Fruit fly (Drosophila melanogaster) whole organism, embryonic: ENCODE results near the gene CG7519.
A peak's percentile ranks its signal among the peaks of the same experiment; 100 is the strongest.

Experiments used
- Atf-2 ChIP-seq: fragments of 200-800 bp; sonication (Bioruptor generic); optimal IDR thresholded peaks from 2 replicates; lab custom pipeline; 2016; ENCODE audit warnings: missing biosample characterization, missing genetic modification characterization
- Blimp-1 ChIP-seq: fragments of 200-800 bp; sonication (Bioruptor generic); optimal IDR thresholded peaks from 3 replicates; lab custom pipeline; 2018; ENCODE audit warnings: missing biosample characterization, missing genetic modification characterization, mild to moderate bottlenecking, moderate library complexity, missing genetic modification reagents
- CG10209 ChIP-seq: fragments of 200-800 bp; sonication (Bioruptor generic); optimal IDR thresholded peaks from 3 replicates; lab custom pipeline; 2017; ENCODE audit warnings: missing biosample characterization, mild to moderate bottlenecking, missing genetic modification characterization, missing genetic modification reagents
- CG11560 ChIP-seq: fragments of 200-800 bp; sonication (Bioruptor generic); IDR thresholded peaks from 3 replicates; pipeline ENCODE4 v1.3.6; 2022; ENCODE audit warnings: missing biosample characterization, missing genetic modification characterization
- CG12391 ChIP-seq: fragments of 200-800 bp; sonication (Bioruptor generic); optimal IDR thresholded peaks from 3 replicates; lab custom pipeline; 2018; ENCODE audit warnings: missing biosample characterization, mild to moderate bottlenecking, missing genetic modification characterization, moderate library complexity
- CG12659 ChIP-seq: fragments of 200-800 bp; sonication (Bioruptor generic); optimal IDR thresholded peaks from 3 replicates; lab custom pipeline; 2017; ENCODE audit warnings: mild to moderate bottlenecking, missing biosample characterization, missing genetic modification reagents, missing genetic modification characterization
- CG12744 ChIP-seq: fragments of 200-800 bp; sonication (Bioruptor generic); optimal IDR thresholded peaks from 2 replicates; lab custom pipeline; 2016; ENCODE audit warnings: missing biosample characterization, missing genetic modification characterization
- CG15479 ChIP-seq: fragments of 200-800 bp; sonication (Bioruptor generic); optimal IDR thresholded peaks from 3 replicates; lab custom pipeline; 2019; ENCODE audit warnings: missing biosample characterization, mild to moderate bottlenecking, missing genetic modification characterization, moderate library complexity
- CG17359 ChIP-seq: fragments of 200-800 bp; sonication (Bioruptor generic); optimal IDR thresholded peaks from 3 replicates; lab custom pipeline; 2018; ENCODE audit warnings: missing biosample characterization, mild to moderate bottlenecking, missing genetic modification characterization, moderate library complexity
- CG17612 ChIP-seq: fragments of 200-800 bp; sonication (Bioruptor generic); IDR thresholded peaks from 2 replicates; pipeline ENCODE4 v1.3.6; 2022; ENCODE audit warnings: missing biosample characterization, missing genetic modification characterization
- CG2712 ChIP-seq: fragments of 200-800 bp; optimal IDR thresholded peaks from 3 replicates; lab custom pipeline; 2019; ENCODE audit warnings: missing biosample characterization, mild to moderate bottlenecking, missing genetic modification characterization, moderate library complexity
- CG31365 ChIP-seq: fragments of 200-800 bp; sonication (Bioruptor generic); optimal IDR thresholded peaks from 2 replicates; lab custom pipeline; 2018; ENCODE audit warnings: missing biosample characterization, mild to moderate bottlenecking, missing genetic modification characterization
- CG43689 ChIP-seq: fragments of 200-800 bp; sonication (Bioruptor generic); IDR thresholded peaks from 2 replicates; pipeline ENCODE4 v1.3.6; 2022; ENCODE audit warnings: missing biosample characterization, missing genetic modification characterization
- CG6254 ChIP-seq: fragments of 200-800 bp; sonication (Bioruptor generic); optimal IDR thresholded peaks from 3 replicates; lab custom pipeline; 2017; ENCODE audit warnings: mild to moderate bottlenecking, missing biosample characterization, missing genetic modification reagents, missing genetic modification characterization
- CG6654 ChIP-seq: fragments of 200-800 bp; sonication (Bioruptor generic); optimal IDR thresholded peaks from 2 replicates; lab custom pipeline; 2017; ENCODE audit warnings: missing biosample characterization, mild to moderate bottlenecking, missing genetic modification characterization
- CG6683 ChIP-seq: fragments of 200-800 bp; sonication (Bioruptor generic); optimal IDR thresholded peaks from 2 replicates; lab custom pipeline; 2017; ENCODE audit warnings: missing biosample characterization, mild to moderate bottlenecking, missing genetic modification characterization, missing genetic modification reagents
- CG6854 ChIP-seq: fragments of 200-800 bp; sonication (Bioruptor generic); optimal IDR thresholded peaks from 3 replicates; lab custom pipeline; 2017; ENCODE audit warnings: missing biosample characterization, mild to moderate bottlenecking, missing genetic modification characterization
- CG7556 ChIP-seq: fragments of 200-800 bp; sonication (Bioruptor generic); optimal IDR thresholded peaks from 2 replicates; lab custom pipeline; 2017; ENCODE audit warnings: missing biosample characterization, mild to moderate bottlenecking, missing genetic modification characterization
- CG7786 ChIP-seq: fragments of 200-800 bp; sonication (Bioruptor generic); optimal IDR thresholded peaks from 2 replicates; lab custom pipeline; 2016; ENCODE audit warnings: missing biosample characterization, missing genetic modification characterization
- CG9215 ChIP-seq: fragments of 200-800 bp; sonication (Bioruptor generic); IDR thresholded peaks from 2 replicates; pipeline ENCODE4 v1.3.6; 2022; ENCODE audit warnings: missing biosample characterization, missing genetic modification characterization
- CG9932 ChIP-seq: fragments of 200-800 bp; sonication (Bioruptor generic); IDR thresholded peaks from 2 replicates; pipeline ENCODE4 v1.3.6; 2022; ENCODE audit warnings: missing biosample characterization, missing genetic modification characterization
- D19A ChIP-seq: fragments of 200-800 bp; optimal IDR thresholded peaks from 3 replicates; lab custom pipeline; 2019; ENCODE audit warnings: missing biosample characterization, mild to moderate bottlenecking, missing genetic modification characterization, moderate library complexity
- Dek ChIP-seq: fragments of 200-800 bp; sonication (Bioruptor generic); optimal IDR thresholded peaks from 3 replicates; lab custom pipeline; 2019; ENCODE audit warnings: missing biosample characterization, mild to moderate bottlenecking, missing genetic modification characterization, moderate library complexity
- E2f2 ChIP-seq: fragments of 200-800 bp; sonication (Bioruptor generic); IDR thresholded peaks from 2 replicates; pipeline ENCODE4 v1.3.6; 2022; ENCODE audit warnings: missing biosample characterization, missing genetic modification characterization
- ERR ChIP-seq: fragments of 200-800 bp; sonication (Bioruptor generic); optimal IDR thresholded peaks from 2 replicates; lab custom pipeline; 2016; ENCODE audit warnings: missing biosample characterization, missing genetic modification characterization
- Elba2 ChIP-seq: fragments of 200-800 bp; sonication (Bioruptor generic); optimal IDR thresholded peaks from 3 replicates; lab custom pipeline; 2016; ENCODE audit warnings: missing biosample characterization, missing genetic modification characterization
- Gug ChIP-seq: fragments of 200-800 bp; sonication (Bioruptor generic); IDR thresholded peaks from 4 replicates; pipeline ENCODE4 v1.3.6; 2022; ENCODE audit warnings: missing biosample characterization, missing genetic modification characterization
- HLHmδ ChIP-seq: fragments of 200-800 bp; sonication (Bioruptor generic); optimal IDR thresholded peaks from 2 replicates; lab custom pipeline; 2018; ENCODE audit warnings: missing biosample characterization, mild to moderate bottlenecking, missing genetic modification characterization, moderate library complexity
- MTF-1 ChIP-seq: fragments of 200-800 bp; sonication (Bioruptor generic); optimal IDR thresholded peaks from 2 replicates; lab custom pipeline; 2018; ENCODE audit warnings: missing biosample characterization, mild to moderate bottlenecking, missing genetic modification characterization, borderline replicate concordance
- Mes4 ChIP-seq: fragments of 200-800 bp; sonication (Bioruptor generic); optimal IDR thresholded peaks from 2 replicates; lab custom pipeline; 2016; ENCODE audit warnings: missing biosample characterization, missing genetic modification characterization
- NC2α ChIP-seq: fragments of 200-800 bp; sonication (Bioruptor generic); optimal IDR thresholded peaks from 2 replicates; lab custom pipeline; 2016; ENCODE audit warnings: missing biosample characterization, missing genetic modification characterization
- Optix ChIP-seq: fragments of 200-800 bp; sonication (Bioruptor generic); IDR thresholded peaks from 3 replicates; pipeline ENCODE4 v1.3.6; 2022; ENCODE audit warnings: missing biosample characterization, missing genetic modification characterization
- Rx ChIP-seq: fragments of 200-800 bp; sonication (Bioruptor generic); IDR thresholded peaks from 2 replicates; pipeline ENCODE4 v1.3.6; 2022; ENCODE audit warnings: missing biosample characterization, missing genetic modification characterization
- Sin3A ChIP-seq: fragments of >200 bp; optimal IDR thresholded peaks from 2 replicates; lab custom pipeline; 2018
- Sry-β ChIP-seq: fragments of 200-800 bp; sonication (Bioruptor generic); optimal IDR thresholded peaks from 2 replicates; lab custom pipeline; 2018; ENCODE audit warnings: missing biosample characterization, mild to moderate bottlenecking, missing genetic modification characterization, moderate library complexity
- TFAM ChIP-seq: fragments of 200-800 bp; sonication (Bioruptor generic); optimal IDR thresholded peaks from 2 replicates; lab custom pipeline; 2017; ENCODE audit warnings: missing biosample characterization, missing genetic modification characterization, inconsistent platforms
- ems ChIP-seq: fragments of 200-800 bp; sonication (Bioruptor generic); optimal IDR thresholded peaks from 3 replicates; lab custom pipeline; 2016; ENCODE audit warnings: missing biosample characterization, missing genetic modification characterization
- exex ChIP-seq: fragments of 200-800 bp; sonication (Bioruptor generic); optimal IDR thresholded peaks from 4 replicates; lab custom pipeline; 2018; ENCODE audit warnings: missing biosample characterization, mild to moderate bottlenecking, missing genetic modification characterization, moderate library complexity
- fru ChIP-seq: fragments of >200 bp; optimal IDR thresholded peaks from 2 replicates; lab custom pipeline; 2017
- gce ChIP-seq: fragments of 200-800 bp; sonication (Bioruptor generic); IDR thresholded peaks from 3 replicates; pipeline ENCODE4 v1.3.6; 2022; ENCODE audit warnings: missing biosample characterization, missing genetic modification characterization
- lola ChIP-seq, 3 experiments: fragments of >200 bp in 2 of 3; fragments of 200-800 bp in 1 of 3; sonication (Bioruptor generic) in 1 of 3; optimal IDR thresholded peaks; 2 replicates each; lab custom pipeline; 2017 to 2019; ENCODE audit warnings: missing biosample characterization in 3 of 3, missing genetic modification characterization in 3 of 3, mild to moderate bottlenecking in 1 of 3, moderate library complexity in 1 of 3
- nmo ChIP-seq: fragments of 200-800 bp; sonication (Bioruptor generic); optimal IDR thresholded peaks from 2 replicates; lab custom pipeline; 2018; ENCODE audit warnings: missing biosample characterization, mild to moderate bottlenecking, missing genetic modification characterization, moderate library complexity
- prd ChIP-seq, 3 experiments: fragments of >200 bp in 2 of 3; fragments of 200-800 bp in 1 of 3; sonication (Bioruptor generic) in 1 of 3; optimal IDR thresholded peaks in 2 of 3; IDR thresholded peaks in 1 of 3; 2 replicates in 2 of 3; 3 replicates in 1 of 3; pipeline versions ENCODE4 v1.3.6 to Lab custom; 2017 to 2022; ENCODE audit warnings: missing biosample characterization in 1 of 3, missing genetic modification characterization in 1 of 3
- sd ChIP-seq: fragments of 200-800 bp; sonication (Bioruptor generic); optimal IDR thresholded peaks from 3 replicates; lab custom pipeline; 2018; ENCODE audit warnings: missing biosample characterization, mild to moderate bottlenecking, missing genetic modification characterization, moderate library complexity
- sens ChIP-seq: fragments of 200-800 bp; sonication (Bioruptor generic); peaks from one replicate; lab custom pipeline; 2016; ENCODE audit warnings: missing biosample characterization, missing genetic modification characterization
- shn ChIP-seq: fragments of 200-800 bp; sonication (Bioruptor generic); optimal IDR thresholded peaks from 3 replicates; lab custom pipeline; 2016; ENCODE audit warnings: missing biosample characterization, missing genetic modification characterization
- sim ChIP-seq: fragments of 200-800 bp; sonication (Bioruptor generic); IDR thresholded peaks from 2 replicates; pipeline ENCODE4 v1.3.6; 2022; ENCODE audit warnings: missing biosample characterization, missing genetic modification characterization
- slp2 ChIP-seq: fragments of 200-800 bp; sonication (Bioruptor generic); optimal IDR thresholded peaks from 2 replicates; lab custom pipeline; 2016; ENCODE audit warnings: missing biosample characterization, missing genetic modification characterization
- sqz ChIP-seq: fragments of 200-800 bp; sonication (Bioruptor generic); optimal IDR thresholded peaks from 3 replicates; lab custom pipeline; 2018; ENCODE audit warnings: missing biosample characterization, mild to moderate bottlenecking, missing genetic modification characterization
- tin ChIP-seq: fragments of 200-800 bp; sonication (Bioruptor generic); optimal IDR thresholded peaks from 3 replicates; lab custom pipeline; 2016; ENCODE audit warnings: missing biosample characterization, missing genetic modification characterization
- unpg ChIP-seq: fragments of 200-800 bp; sonication (Bioruptor generic); optimal IDR thresholded peaks from 3 replicates; lab custom pipeline; 2018; ENCODE audit warnings: missing biosample characterization, mild to moderate bottlenecking, missing genetic modification characterization, moderate library complexity
- wek ChIP-seq: fragments of 200-800 bp; sonication (Bioruptor generic); optimal IDR thresholded peaks from 3 replicates; lab custom pipeline; 2018; ENCODE audit warnings: missing biosample characterization, mild to moderate bottlenecking, missing genetic modification characterization, moderate library complexity

Gene CG7519

DNA sequence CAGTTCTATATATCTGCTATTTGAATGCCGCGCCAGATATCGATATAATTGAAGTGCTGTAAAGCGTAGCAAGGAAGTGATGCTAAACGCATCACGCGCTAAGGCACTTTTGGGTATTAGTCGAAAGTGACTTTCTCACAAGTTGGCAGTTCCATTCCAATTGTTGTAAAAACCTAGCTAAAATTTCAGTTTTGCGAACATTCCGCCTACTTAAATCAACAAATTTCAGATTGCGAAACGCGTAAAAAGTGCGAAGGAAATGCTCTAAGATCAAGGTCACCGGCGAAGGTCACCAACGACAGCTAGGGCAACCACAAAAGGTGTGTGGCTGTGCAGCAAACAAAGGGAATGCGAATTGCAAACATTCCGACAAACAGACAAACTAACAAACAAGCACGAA, 47.2 kb upstream of the CG7519 start, which contains the start of gene Syx7 (continued):
- TF ChIP-seq CG7556 (no peak), tin (GFP tag; lab: Kevin White, UChicago) (peak; percentile 32), Sin3A (lab: Kevin White, UChicago) (peak; percentile 54), CG12744 (peak; percentile 8), gce (GFP tag; lab: Robert Waterston, UW) (no peak), sqz (GFP tag; lab: Kevin White, UChicago) (no peak), D19A (tag; lab: Kevin White, UChicago) (no peak), ems (GFP tag; lab: Kevin White, UChicago) (peak; percentile 20), CG43689 (GFP tag; lab: Robert Waterston, UW) (no peak), CG6254 (GFP tag; lab: Kevin White, UChicago) (no peak), exex (tag; lab: Kevin White, UChicago) (no peak), prd (optimal IDR thresholded peaks at IDR 0.05; lab: Kevin White, UChicago) (no peak), prd (GFP tag; IDR thresholded peaks at IDR 0.05; lab: Robert Waterston, UW) (no peak), Atf-2 (GFP tag; lab: Kevin White, UChicago) (peak; percentile 1), fru (no peak), Blimp-1 (no peak), CG31365 (no peak), sens (GFP tag; lab: Kevin White, UChicago) (peak; percentile 81), Optix (GFP tag; lab: Robert Waterston, UW) (no peak), unpg (no peak), E2f2 (GFP tag; lab: Robert Waterston, UW) (peak; percentile 99), nmo (peak; percentile 64), CG2712 (peak; percentile 40), TFAM (GFP tag; lab: Kevin White, UChicago) (no peak), CG11560 (tag; lab: Robert Waterston, UW) (no peak), CG17359 (tag; lab: Kevin White, UChicago) (no peak), Mes4 (GFP tag; lab: Kevin White, UChicago) (no peak), lola (GFP tag; optimal IDR thresholded peaks at IDR 0.05; lab: Kevin White, UChicago) (no peak), Gug (GFP tag; lab: Robert Waterston, UW) (no peak), shn (GFP tag; lab: Kevin White, UChicago) (no peak), Dek (no peak), HLHmδ (no peak), CG12391 (no peak), CG6854 (GFP tag; lab: Kevin White, UChicago) (no peak), MTF-1 (GFP tag; lab: Kevin White, UChicago) (no peak), sd (tag; lab: Kevin White, UChicago) (peak; percentile 93), wek (GFP tag; lab: Kevin White, UChicago) (no peak), sim (no peak), CG9932 (GFP tag; lab: Robert Waterston, UW) (peak; percentile 39; the same call in 1 of the 2 replicates), ERR (peak; percentile 33), CG6683 (GFP tag; lab: Kevin White, UChicago) (no peak), CG17612 (GFP tag; lab: Robert Waterston, UW) (no peak), slp2 (GFP tag; lab: Kevin White, UChicago) (no peak), Rx (GFP tag; lab: Robert Waterston, UW) (no peak), CG7786 (GFP tag; lab: Kevin White, UChicago) (peak; percentile 21), Elba2 (GFP tag; lab: Kevin White, UChicago) (peak; percentile 77), Sry-β (peak; percentile 80), CG12659 (GFP tag; lab: Kevin White, UChicago) (peak; percentile 62), CG6654 (GFP tag; lab: Kevin White, UChicago) (peak; percentile 48), CG10209 (GFP tag; lab: Kevin White, UChicago) (no peak), CG15479 (no peak), CG9215 (GFP tag; lab: Robert Waterston, UW) (no peak), NC2α (GFP tag; lab: Kevin White, UChicago) (no peak)
